Fruit fly (Drosophila melanogaster) whole organism, adult: ENCODE measurements around the gene Trf4.

Experiments
- CG11617 ChIP-seq: fragments of 200-800 bp; sonication (Bioruptor generic); optimal IDR thresholded peaks from 2 replicates; lab custom pipeline; 2017; ENCODE audit warnings: mild to moderate bottlenecking, missing biosample characterization, missing genetic modification reagents, missing genetic modification characterization
- CG12768 ChIP-seq: fragments of 200-800 bp; sonication (Bioruptor generic); optimal IDR thresholded peaks from 2 replicates; lab custom pipeline; 2017; ENCODE audit warnings: missing biosample characterization, missing genetic modification characterization, mild to moderate bottlenecking, moderate library complexity, missing genetic modification reagents
- CG14711 ChIP-seq: fragments of 200-800 bp; sonication (Bioruptor generic); optimal IDR thresholded peaks from 2 replicates; lab custom pipeline; 2018; ENCODE audit warnings: missing biosample characterization, mild to moderate bottlenecking, missing genetic modification characterization, moderate library complexity
- CG1620 ChIP-seq: fragments of 200-800 bp; sonication (Bioruptor generic); optimal IDR thresholded peaks from 2 replicates; lab custom pipeline; 2016; ENCODE audit warnings: missing biosample characterization, missing genetic modification characterization
- CG33017 ChIP-seq: fragments of 200-800 bp; sonication (Bioruptor generic); optimal IDR thresholded peaks from 2 replicates; lab custom pipeline; 2018; ENCODE audit warnings: missing biosample characterization, mild to moderate bottlenecking, missing genetic modification characterization, moderate library complexity
- CG5204 ChIP-seq: fragments of 200-800 bp; sonication (Bioruptor generic); optimal IDR thresholded peaks from 2 replicates; lab custom pipeline; 2016; ENCODE audit warnings: missing biosample characterization, missing genetic modification characterization
- CG7045 ChIP-seq: fragments of 200-800 bp; sonication (Bioruptor generic); optimal IDR thresholded peaks from 2 replicates; lab custom pipeline; 2017; ENCODE audit warnings: missing biosample characterization, mild to moderate bottlenecking, missing genetic modification characterization
- CG7101 ChIP-seq: fragments of 200-800 bp; sonication (Bioruptor generic); optimal IDR thresholded peaks from 2 replicates; lab custom pipeline; 2018; ENCODE audit warnings: missing biosample characterization, mild to moderate bottlenecking, missing genetic modification characterization, moderate library complexity
- Clk ChIP-seq: fragments of 200-800 bp; sonication (Bioruptor generic); optimal IDR thresholded peaks from 2 replicates; lab custom pipeline; 2017; ENCODE audit warnings: missing biosample characterization, missing genetic modification characterization
- Crg-1 ChIP-seq: fragments of 200-800 bp; sonication (Bioruptor generic); optimal IDR thresholded peaks from 2 replicates; lab custom pipeline; 2016; ENCODE audit warnings: missing biosample characterization, missing genetic modification characterization
- Hr96 ChIP-seq: fragments of 200-800 bp; sonication (Bioruptor generic); optimal IDR thresholded peaks from 2 replicates; lab custom pipeline; 2016; ENCODE audit warnings: missing biosample characterization, missing genetic modification characterization
- Mnt ChIP-seq: fragments of 200-800 bp; sonication (Bioruptor generic); optimal IDR thresholded peaks from 2 replicates; lab custom pipeline; 2016; ENCODE audit warnings: missing biosample characterization, mild to moderate bottlenecking, missing genetic modification characterization
- bab1 ChIP-seq: fragments of 200-800 bp; sonication (Bioruptor generic); optimal IDR thresholded peaks from 3 replicates; lab custom pipeline; 2019; ENCODE audit warnings: missing biosample characterization, mild to moderate bottlenecking, missing genetic modification characterization, moderate library complexity
- cic ChIP-seq: fragments of 200-800 bp; sonication (Bioruptor generic); optimal IDR thresholded peaks from 2 replicates; lab custom pipeline; 2017; ENCODE audit warnings: missing biosample characterization, mild to moderate bottlenecking, missing genetic modification characterization, moderate library complexity
- cnc ChIP-seq, 2 experiments: fragments of >200 bp; optimal IDR thresholded peaks; 2 replicates each; lab custom pipeline; 2017
- kay ChIP-seq: fragments of 200-800 bp; sonication (Bioruptor generic); peaks from one replicate; lab custom pipeline; 2016; ENCODE audit warnings: missing biosample characterization, missing genetic modification characterization, borderline replicate concordance
- ovo ChIP-seq: fragments of 200-800 bp; sonication (Bioruptor generic); optimal IDR thresholded peaks from 2 replicates; lab custom pipeline; 2016; ENCODE audit warnings: missing biosample characterization, missing genetic modification characterization
- pad ChIP-seq: fragments of 200-800 bp; sonication (Bioruptor generic); optimal IDR thresholded peaks from 3 replicates; lab custom pipeline; 2017; ENCODE audit warnings: missing biosample characterization, missing genetic modification characterization, mild to moderate bottlenecking, moderate library complexity, missing genetic modification reagents
- tj ChIP-seq: fragments of 200-800 bp; sonication (Bioruptor generic); optimal IDR thresholded peaks from 3 replicates; lab custom pipeline; 2017; ENCODE audit warnings: missing biosample characterization, mild to moderate bottlenecking, missing genetic modification characterization, moderate library complexity
- toe ChIP-seq: fragments of 200-800 bp; sonication (Bioruptor generic); optimal IDR thresholded peaks from 2 replicates; lab custom pipeline; 2016; ENCODE audit warnings: missing biosample characterization, missing genetic modification characterization

Trf4 gene

DNA sequence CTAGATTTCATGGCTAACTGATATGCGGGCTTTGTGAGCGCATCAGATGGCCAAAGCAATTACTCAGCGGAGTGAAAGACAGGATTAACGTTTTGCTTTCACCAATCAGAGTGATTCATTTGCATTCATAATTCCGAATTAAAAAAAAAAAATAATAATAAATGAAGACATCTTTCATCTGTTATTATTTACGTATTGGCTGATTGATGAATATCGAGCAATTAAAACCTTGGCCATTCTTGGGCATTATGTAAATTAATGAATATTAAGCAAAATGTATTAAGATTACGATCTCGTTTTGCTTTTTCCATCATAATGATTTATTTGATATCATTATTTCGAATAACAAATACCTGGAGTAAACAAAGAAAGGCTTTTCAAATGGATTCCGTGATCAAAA is at the start of gene Trf4:
Gene Trf4, plus strand, starts transcription at position 301 of the 400 bp plus-strand sequence.
- TF ChIP-seq kay (GFP tag; lab: Kevin White, UChicago) (no peak), CG12768 (no peak), tj (GFP tag; lab: Kevin White, UChicago) (no peak), CG14711 (tag; lab: Kevin White, UChicago) (no peak), toe (no peak), Crg-1 (no peak), CG1620 (GFP tag; lab: Kevin White, UChicago) (no peak), Mnt (GFP tag; lab: Kevin White, UChicago) (no peak), Hr96 (GFP tag; lab: Kevin White, UChicago) (no peak), CG33017 (no peak), CG7045 (GFP tag; lab: Kevin White, UChicago) (no peak)

DNA sequence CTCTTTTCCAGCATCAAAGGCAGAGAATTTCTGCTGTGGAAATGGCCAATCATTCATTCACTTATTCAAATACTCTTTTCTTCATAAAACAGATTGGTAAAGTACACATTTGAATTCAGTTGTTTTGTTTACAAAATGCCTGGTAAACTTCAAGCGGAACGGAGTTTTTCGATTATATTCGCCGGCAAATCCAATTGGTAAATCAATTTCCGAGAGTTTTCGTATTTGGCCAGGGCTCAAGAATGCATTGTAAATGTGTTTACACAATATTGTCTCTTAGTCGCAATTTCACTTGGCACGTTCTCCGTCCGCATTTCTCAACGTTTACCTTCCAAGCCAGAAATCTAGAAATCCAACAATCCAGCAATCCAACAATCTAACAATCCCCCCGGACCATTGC is 45.0 kb upstream of the Trf4 start, which contains the start of gene CG43403:
Gene CG43403, plus strand, starts transcription at position 301 of the 400 bp plus-strand sequence.
- TF ChIP-seq cnc (optimal IDR thresholded peaks at IDR 0.05; lab: Kevin White, UChicago), result no peak
- no peak for TF ChIP-seq CG5204 (GFP tag; lab: Kevin White, UChicago)
- no peak for TF ChIP-seq ovo
- TF ChIP-seq CG1620 (GFP tag; lab: Kevin White, UChicago), result no peak
- no peak for TF ChIP-seq Clk (GFP tag; lab: Kevin White, UChicago)
- TF ChIP-seq Mnt (GFP tag; lab: Kevin White, UChicago), result no peak
- TF ChIP-seq Crg-1, result no peak
- no peak for TF ChIP-seq CG11617 (GFP tag; lab: Kevin White, UChicago)
- no peak for TF ChIP-seq kay (GFP tag; lab: Kevin White, UChicago)
- TF ChIP-seq CG7045 (GFP tag; lab: Kevin White, UChicago), result no peak
- no peak for TF ChIP-seq pad
- no peak for TF ChIP-seq tj (GFP tag; lab: Kevin White, UChicago)
- TF ChIP-seq CG33017, result no peak
- no peak for TF ChIP-seq CG7101 (tag; lab: Kevin White, UChicago)
- no peak for TF ChIP-seq CG12768
- TF ChIP-seq CG14711 (tag; lab: Kevin White, UChicago), result no peak
- no peak for TF ChIP-seq bab1 (GFP tag; lab: Kevin White, UChicago)
- TF ChIP-seq Hr96 (GFP tag; lab: Kevin White, UChicago), result no peak
- no peak for TF ChIP-seq toe
- no peak for TF ChIP-seq cic

DNA sequence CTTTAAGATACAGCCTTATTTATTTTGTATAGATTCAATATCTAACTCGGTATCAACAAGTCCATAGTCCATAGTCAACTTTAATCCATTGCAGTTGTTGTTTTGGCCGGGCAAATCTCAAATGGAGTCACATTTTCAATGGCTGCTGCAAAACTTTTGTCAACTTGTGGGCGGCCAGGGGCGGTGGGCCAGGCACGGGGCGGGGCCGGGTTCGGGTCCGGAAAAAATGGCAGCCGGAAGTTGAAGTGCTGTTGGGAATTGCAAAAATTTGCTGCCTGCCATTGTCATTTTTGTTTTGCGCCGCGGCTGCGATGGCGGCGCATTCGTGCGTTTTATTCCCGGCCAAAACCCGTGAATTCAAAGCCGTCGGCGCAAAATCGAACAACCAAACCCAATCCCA is 40.9 kb upstream of the Trf4 start:
- TF ChIP-seq cnc (optimal IDR thresholded peaks at IDR 0.05; lab: Kevin White, UChicago) (no peak), cic (no peak), bab1 (GFP tag; lab: Kevin White, UChicago) (no peak), CG12768 (no peak), toe (no peak), kay (GFP tag; lab: Kevin White, UChicago) (no peak), CG5204 (GFP tag; lab: Kevin White, UChicago) (no peak), CG33017 (no peak)

DNA sequence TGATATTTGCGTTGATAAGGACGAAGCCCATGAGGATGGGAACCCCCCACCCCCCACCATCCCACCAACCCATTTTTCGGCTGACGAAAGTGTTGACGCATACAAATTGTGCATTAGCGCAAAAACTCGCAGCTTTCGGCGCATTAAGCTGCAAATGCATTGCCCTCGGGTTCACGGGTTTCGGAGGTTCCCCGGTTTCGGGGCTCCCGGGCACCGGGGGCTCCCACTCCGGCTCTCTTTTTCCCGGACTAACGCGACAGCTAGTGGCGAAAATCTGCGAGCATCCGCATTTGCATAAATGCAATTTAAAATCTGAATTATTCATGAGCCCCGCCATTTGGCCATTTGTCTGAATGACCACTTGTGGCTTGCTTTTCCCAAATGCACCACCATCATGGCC is 37.4 kb upstream of the Trf4 start:
- TF ChIP-seq CG7101 (tag; lab: Kevin White, UChicago), result no peak
- TF ChIP-seq CG1620 (GFP tag; lab: Kevin White, UChicago), result no peak
- TF ChIP-seq ovo, result no peak
- TF ChIP-seq kay (GFP tag; lab: Kevin White, UChicago), result no peak
- TF ChIP-seq cic, result no peak
- TF ChIP-seq Mnt (GFP tag; lab: Kevin White, UChicago), result no peak
- no peak for TF ChIP-seq pad
- TF ChIP-seq Clk (GFP tag; lab: Kevin White, UChicago), result no peak
- TF ChIP-seq CG11617 (GFP tag; lab: Kevin White, UChicago), result no peak

DNA sequence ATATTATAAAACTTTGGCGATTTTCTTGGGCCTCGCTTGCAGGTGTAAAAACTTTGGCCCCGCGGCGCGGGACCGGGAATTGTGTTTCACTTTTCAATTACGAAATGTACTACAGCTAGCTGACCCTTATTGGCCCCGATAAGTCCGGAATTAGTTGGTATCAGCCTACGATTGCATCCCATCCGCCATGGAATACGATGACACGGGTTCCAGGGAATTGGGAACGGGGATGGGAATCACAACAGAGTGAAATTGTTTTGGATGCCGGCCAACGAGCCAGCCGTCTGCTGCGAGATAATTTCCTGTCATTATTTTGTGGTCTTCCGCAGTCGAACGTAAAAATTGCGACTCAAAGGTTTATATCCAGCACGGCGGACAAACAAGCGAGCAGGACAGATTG is 36.1 kb upstream of the Trf4 start:
- no peak for TF ChIP-seq CG5204 (GFP tag; lab: Kevin White, UChicago)
- TF ChIP-seq CG7045 (GFP tag; lab: Kevin White, UChicago), result no peak
- TF ChIP-seq cic, result no peak
- TF ChIP-seq CG14711 (tag; lab: Kevin White, UChicago), result no peak
- TF ChIP-seq pad, result no peak
- TF ChIP-seq CG7101 (tag; lab: Kevin White, UChicago), result no peak
- TF ChIP-seq tj (GFP tag; lab: Kevin White, UChicago), result no peak
- TF ChIP-seq Mnt (GFP tag; lab: Kevin White, UChicago), result no peak
- no peak for TF ChIP-seq Clk (GFP tag; lab: Kevin White, UChicago)
- no peak for TF ChIP-seq toe
- TF ChIP-seq CG12768, result no peak
- TF ChIP-seq CG1620 (GFP tag; lab: Kevin White, UChicago), result no peak
- no peak for TF ChIP-seq Hr96 (GFP tag; lab: Kevin White, UChicago)
- no peak for TF ChIP-seq ovo
- TF ChIP-seq CG33017, result no peak

DNA sequence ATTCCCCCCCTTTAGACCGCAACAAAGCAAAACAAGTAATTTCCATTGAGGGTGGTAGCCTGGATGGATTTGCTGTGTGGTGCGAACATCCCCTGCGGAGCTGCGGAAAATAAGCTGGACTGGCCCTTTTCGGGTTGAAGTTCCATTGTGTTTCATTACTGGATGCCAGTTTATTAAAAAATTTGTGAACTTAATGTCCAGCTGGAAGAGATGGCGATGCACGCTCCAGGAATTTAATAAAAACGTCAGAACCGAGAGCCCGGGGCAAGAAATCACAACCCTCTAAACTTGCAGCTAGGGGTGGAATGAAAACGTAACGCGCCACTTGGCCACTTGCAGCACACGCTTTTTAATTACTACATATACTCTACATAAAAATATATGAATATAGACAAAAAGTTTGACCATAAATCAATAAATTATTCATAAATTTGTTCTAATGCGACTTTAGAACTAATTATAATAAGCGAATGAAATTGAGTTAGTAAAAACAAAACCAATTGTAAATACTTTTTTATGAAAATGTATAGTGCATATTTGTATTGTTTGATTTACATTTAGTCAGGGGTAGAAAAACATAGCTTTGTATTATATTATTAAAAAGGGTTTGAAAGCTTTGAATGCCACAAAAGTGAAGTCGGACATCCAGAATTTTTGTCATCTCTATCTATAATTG is 28.4 kb upstream of the Trf4 start:
- TF ChIP-seq ovo (no peak), CG7101 (tag; lab: Kevin White, UChicago) (no peak), Hr96 (GFP tag; lab: Kevin White, UChicago) (no peak), cnc (optimal IDR thresholded peaks at IDR 0.05; lab: Kevin White, UChicago) (no peak), pad (no peak), kay (GFP tag; lab: Kevin White, UChicago) (no peak), CG7045 (GFP tag; lab: Kevin White, UChicago) (no peak), CG1620 (GFP tag; lab: Kevin White, UChicago) (no peak), CG5204 (GFP tag; lab: Kevin White, UChicago) (no peak), CG14711 (tag; lab: Kevin White, UChicago) (no peak), Clk (GFP tag; lab: Kevin White, UChicago) (no peak), CG33017 (no peak), Crg-1 (no peak), toe (no peak), tj (GFP tag; lab: Kevin White, UChicago) (no peak), bab1 (GFP tag; lab: Kevin White, UChicago) (no peak), Mnt (GFP tag; lab: Kevin White, UChicago) (no peak)
